Worm (Caenorhabditis elegans): ENCODE measurements around the gene fbxb-72.

ce11 chrV:725807-726572 is 2.2 kb upstream of the fbxb-72 start:
- TF ChIP-seq ref-1 (GFP tag; conservative IDR thresholded peaks at IDR 0.05) = no peak
- TF ChIP-seq ztf-29 (GFP tag; IDR thresholded peaks at IDR 0.05) = no peak
- no peak for TF ChIP-seq cog-1 (tag; optimal IDR thresholded peaks at IDR 0.05)
- no peak for TF ChIP-seq ztf-23 (GFP tag; IDR thresholded peaks at IDR 0.05)
- TF ChIP-seq flt-1 (GFP tag; IDR thresholded peaks at IDR 0.05) = no peak
- TF ChIP-seq klf-2 (GFP tag; conservative IDR thresholded peaks at IDR 0.05) = no peak
- no peak for TF ChIP-seq med-1 (GFP tag; optimal IDR thresholded peaks at IDR 0.05; ENCODE audit: insufficient read depth)

All from whole organism, midembryonic.